Worm (Caenorhabditis elegans) whole organism, L1 larva: ENCODE results near the gene grl-8.
A peak's percentile ranks its signal among the peaks of the same experiment; 100 is the strongest.

Experiments
- C34B4.2 ChIP-seq: sonication (generic microtip); optimal IDR thresholded peaks from 2 replicates; lab custom pipeline; 2017; ENCODE audit warnings: mild to moderate bottlenecking, missing genetic modification characterization, missing compliant biosample characterization
- Y116A8C.19 ChIP-seq: sonication (generic microtip); optimal IDR thresholded peaks from 2 replicates; lab custom pipeline; 2016; ENCODE audit warnings: missing compliant biosample characterization, missing genetic modification characterization, borderline replicate concordance
- aha-1 ChIP-seq: fragments of 150-350 bp; optimal IDR thresholded peaks from 2 replicates; lab custom pipeline; 2014; ENCODE audit warnings: missing biosample characterization, missing genetic modification characterization
- alr-1 ChIP-seq: fragments of 200-800 bp; sonication (Bioruptor generic); optimal IDR thresholded peaks from 2 replicates; lab custom pipeline; 2018; ENCODE audit warnings: borderline replicate concordance, mild to moderate bottlenecking, missing genetic modification characterization, missing compliant biosample characterization
- aly-2 ChIP-seq: fragments of 150-350 bp; optimal IDR thresholded peaks from 2 replicates; lab custom pipeline; 2014; ENCODE audit warnings: missing biosample characterization, missing genetic modification characterization
- ama-1 ChIP-seq: fragments of 150-350 bp; optimal IDR thresholded peaks from 2 replicates; lab custom pipeline; 2014
- blmp-1 ChIP-seq: fragments of 150-350 bp; optimal IDR thresholded peaks from 2 replicates; lab custom pipeline; 2014; ENCODE audit warnings: missing biosample characterization, missing genetic modification characterization
- ceh-8 ChIP-seq: fragments of 200-800 bp; sonication (Bioruptor generic); optimal IDR thresholded peaks from 2 replicates; lab custom pipeline; 2018; ENCODE audit warnings: mild to moderate bottlenecking, missing genetic modification characterization, moderate library complexity, missing compliant biosample characterization
- ceh-82 ChIP-seq, 3 experiments: fragments of 150-350 bp in 1 of 3; sonication (generic microtip) in 2 of 3; optimal IDR thresholded peaks; 2 replicates each; lab custom pipeline; 2014 to 2017; ENCODE audit warnings: missing biosample characterization in 3 of 3, missing genetic modification characterization in 3 of 3
- ceh-88 ChIP-seq: fragments of 200-800 bp; sonication (Bioruptor generic); IDR thresholded peaks from 2 replicates; pipeline ENCODE4 v1.3.6; 2022; ENCODE audit warnings: missing genetic modification characterization, missing compliant biosample characterization
- ces-1 ChIP-seq: fragments of 150-350 bp; optimal IDR thresholded peaks from 2 replicates; lab custom pipeline; 2014; ENCODE audit warnings: missing biosample characterization, missing genetic modification reagents, missing genetic modification characterization
- dpl-1 ChIP-seq, 3 experiments: fragments of 150-350 bp in 2 of 3; sonication (generic microtip) in 1 of 3; optimal IDR thresholded peaks; 2 replicates each; lab custom pipeline; 2014 to 2017; ENCODE audit warnings: missing biosample characterization in 3 of 3, missing genetic modification characterization in 3 of 3, missing genetic modification reagents in 3 of 3
- dsc-1 ChIP-seq: sonication (generic microtip); optimal IDR thresholded peaks from 2 replicates; lab custom pipeline; 2016; ENCODE audit warnings: mild to moderate bottlenecking, missing genetic modification characterization, missing compliant biosample characterization
- efl-1 ChIP-seq, 4 experiments: fragments of 150-350 bp; optimal IDR thresholded peaks in 3 of 4; peaks in 1 of 4; 1 replicate in 1 of 4; 2 replicates in 3 of 4; lab custom pipeline; 2014; ENCODE audit warnings: missing biosample characterization in 2 of 4, missing genetic modification characterization in 2 of 4, missing genetic modification reagents in 2 of 4
- efl-3 ChIP-seq: fragments of 200-800 bp; sonication (Bioruptor generic); optimal IDR thresholded peaks from 2 replicates; lab custom pipeline; 2018; ENCODE audit warnings: mild to moderate bottlenecking, missing genetic modification characterization, missing compliant biosample characterization
- egl-27 ChIP-seq, 2 experiments: fragments of 150-350 bp in 1 of 2; sonication (generic microtip); optimal IDR thresholded peaks; 3 replicates each; lab custom pipeline; 2017 to 2018; ENCODE audit warnings: missing biosample characterization in 2 of 2, missing genetic modification characterization in 2 of 2, missing genetic modification reagents in 2 of 2
- fkh-10 ChIP-seq: sonication (generic microtip); optimal IDR thresholded peaks from 2 replicates; lab custom pipeline; 2017; ENCODE audit warnings: missing biosample characterization, missing genetic modification reagents, missing genetic modification characterization
- fos-1 ChIP-seq: fragments of 150-350 bp; optimal IDR thresholded peaks from 2 replicates; lab custom pipeline; 2014; ENCODE audit warnings: missing biosample characterization, missing genetic modification characterization
- hlh-17 ChIP-seq: fragments of 200-800 bp; sonication (Bioruptor generic); optimal IDR thresholded peaks from 2 replicates; lab custom pipeline; 2018; ENCODE audit warnings: missing genetic modification characterization, mild to moderate bottlenecking, missing compliant biosample characterization, moderate library complexity, borderline replicate concordance
- hlh-4 ChIP-seq: sonication (generic microtip); optimal IDR thresholded peaks from 2 replicates; lab custom pipeline; 2016; ENCODE audit warnings: mild to moderate bottlenecking, missing genetic modification characterization, missing compliant biosample characterization
- isw-1 ChIP-seq: fragments of 200-800 bp; sonication (Bioruptor generic); IDR thresholded peaks from 2 replicates; pipeline ENCODE4 v1.3.6; 2022; ENCODE audit warnings: missing genetic modification characterization, missing compliant biosample characterization
- jun-1 ChIP-seq: fragments of 150-350 bp; optimal IDR thresholded peaks from 2 replicates; lab custom pipeline; 2014; ENCODE audit warnings: missing biosample characterization, missing genetic modification reagents, missing genetic modification characterization
- lin-15B ChIP-seq: fragments of 150-350 bp; sonication (generic microtip); optimal IDR thresholded peaks from 3 replicates; lab custom pipeline; 2014; ENCODE audit warnings: missing biosample characterization, missing genetic modification characterization
- lin-35 ChIP-seq, 2 experiments: fragments of 150-350 bp; optimal IDR thresholded peaks; 2 replicates each; lab custom pipeline; 2014; ENCODE audit warnings: missing biosample characterization in 2 of 2, missing genetic modification characterization in 2 of 2, missing genetic modification reagents in 2 of 2
- lsy-2 ChIP-seq, 2 experiments: fragments of 150-350 bp; optimal IDR thresholded peaks; 2 replicates each; lab custom pipeline; 2014; ENCODE audit warnings: missing biosample characterization in 2 of 2, missing genetic modification characterization in 2 of 2
- mdl-1 ChIP-seq, 2 experiments: fragments of 150-350 bp; optimal IDR thresholded peaks; 2 replicates each; lab custom pipeline; 2014 to 2017; ENCODE audit warnings: missing biosample characterization in 2 of 2, missing genetic modification characterization in 2 of 2, inconsistent platforms in 1 of 2
- nhr-19 ChIP-seq: fragments of 200-800 bp; sonication (Bioruptor generic); conservative IDR thresholded peaks from 2 replicates; pipeline ENCODE4 v1.3.6; 2022; ENCODE audit warnings: missing genetic modification characterization, missing compliant biosample characterization
- nhr-20 ChIP-seq: sonication (generic microtip); optimal IDR thresholded peaks from 2 replicates; lab custom pipeline; 2016; ENCODE audit warnings: mild to moderate bottlenecking, missing genetic modification characterization, missing compliant biosample characterization
- nhr-71 ChIP-seq: sonication (generic microtip); optimal IDR thresholded peaks from 2 replicates; lab custom pipeline; 2016; ENCODE audit warnings: mild to moderate bottlenecking, missing genetic modification characterization, moderate library complexity, missing compliant biosample characterization
- nhr-76 ChIP-seq: sonication (generic microtip); optimal IDR thresholded peaks from 2 replicates; lab custom pipeline; 2017; ENCODE audit warnings: missing biosample characterization, missing genetic modification characterization
- nhr-77 ChIP-seq: fragments of 150-350 bp; optimal IDR thresholded peaks from 2 replicates; lab custom pipeline; 2014; ENCODE audit warnings: missing biosample characterization, missing genetic modification characterization
- nhr-90 ChIP-seq: sonication (generic microtip); optimal IDR thresholded peaks from 2 replicates; lab custom pipeline; 2016; ENCODE audit warnings: mild to moderate bottlenecking, missing genetic modification characterization, missing compliant biosample characterization; ENCODE audit not compliant: poor library complexity
- pag-3 ChIP-seq: sonication (generic microtip); optimal IDR thresholded peaks from 2 replicates; lab custom pipeline; 2017; ENCODE audit warnings: missing genetic modification characterization, mild to moderate bottlenecking, missing compliant biosample characterization, antibody characterized with exemption, borderline replicate concordance; ENCODE audit not compliant: insufficient read depth
- skn-1 ChIP-seq: fragments of 150-350 bp; optimal IDR thresholded peaks from 2 replicates; lab custom pipeline; 2014; ENCODE audit warnings: missing biosample characterization, missing genetic modification characterization
- snpc-4 ChIP-seq: fragments of 150-350 bp; optimal IDR thresholded peaks from 2 replicates; lab custom pipeline; 2014; ENCODE audit warnings: missing biosample characterization, missing genetic modification characterization
- snu-23 ChIP-seq: sonication (generic microtip); optimal IDR thresholded peaks from 2 replicates; lab custom pipeline; 2016; ENCODE audit warnings: missing genetic modification characterization, missing compliant biosample characterization
- sptf-1 ChIP-seq: fragments of 150-350 bp; optimal IDR thresholded peaks from 2 replicates; lab custom pipeline; 2014; ENCODE audit warnings: missing biosample characterization, missing genetic modification characterization
- swsn-7 ChIP-seq: sonication (generic microtip); optimal IDR thresholded peaks from 2 replicates; lab custom pipeline; 2016; ENCODE audit warnings: missing genetic modification characterization, missing compliant biosample characterization
- tlp-1 ChIP-seq: fragments of 150-350 bp; optimal IDR thresholded peaks from 2 replicates; lab custom pipeline; 2014; ENCODE audit warnings: missing biosample characterization, missing genetic modification characterization
- unc-130 ChIP-seq: fragments of 150-350 bp; optimal IDR thresholded peaks from 2 replicates; lab custom pipeline; 2017; ENCODE audit warnings: missing biosample characterization, missing genetic modification characterization, inconsistent platforms
- unc-30 ChIP-seq: sonication (generic microtip); optimal IDR thresholded peaks from 2 replicates; lab custom pipeline; 2017; ENCODE audit warnings: missing biosample characterization, missing genetic modification characterization
- vab-15 ChIP-seq: sonication (generic microtip); optimal IDR thresholded peaks from 2 replicates; lab custom pipeline; 2017; ENCODE audit warnings: missing genotype, mild to moderate bottlenecking, missing genetic modification characterization, missing compliant biosample characterization
- xbp-1 ChIP-seq: sonication (generic microtip); optimal IDR thresholded peaks from 2 replicates; lab custom pipeline; 2016; ENCODE audit warnings: missing genetic modification characterization, missing compliant biosample characterization
- zag-1 ChIP-seq: fragments of 150-350 bp; optimal IDR thresholded peaks from 2 replicates; lab custom pipeline; 2014; ENCODE audit warnings: missing biosample characterization, missing genetic modification characterization
- zip-4 ChIP-seq: fragments of 200-800 bp; sonication (Bioruptor generic); optimal IDR thresholded peaks from 2 replicates; lab custom pipeline; 2018; ENCODE audit warnings: mild to moderate bottlenecking, missing genetic modification characterization, moderate library complexity, missing compliant biosample characterization
- ztf-4 ChIP-seq: fragments of 150-350 bp; optimal IDR thresholded peaks from 2 replicates; lab custom pipeline; 2014; ENCODE audit warnings: missing biosample characterization, missing genetic modification characterization

Gene grl-8

DNA sequence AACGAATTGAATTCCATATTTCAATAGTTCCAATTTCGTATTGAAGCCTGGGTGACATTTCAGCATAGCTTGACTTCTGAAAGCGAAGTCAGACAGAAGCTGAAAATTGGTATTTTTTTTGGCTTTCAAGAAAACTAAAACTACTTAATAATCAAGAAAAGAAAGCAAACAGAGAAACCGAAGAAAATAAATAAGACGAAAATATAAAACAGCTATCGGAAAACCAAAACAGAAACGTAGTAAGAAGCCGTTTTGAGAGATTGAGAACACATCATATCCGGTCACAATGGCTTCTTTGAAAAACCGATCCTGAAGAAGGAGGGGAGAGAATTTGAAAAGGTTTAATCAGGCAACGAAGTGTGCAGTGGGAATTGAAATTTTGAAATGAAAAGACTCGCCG is 14.7 kb downstream of the grl-8 start, which contains the start of gene srg-30:
Gene srg-30, minus strand, starts transcription at position 101 of the 400 bp plus-strand sequence.
- TF ChIP-seq nhr-19 (GFP tag; lab: Robert Waterston, UW) (no peak), egl-27 (tag; optimal IDR thresholded peaks at IDR 0.05; lab: Kevin White, UChicago) (no peak), nhr-90 (tag; lab: Kevin White, UChicago) (no peak), fkh-10 (GFP tag; lab: Kevin White, UChicago) (no peak), ceh-82 (tag; optimal IDR thresholded peaks at IDR 0.05; lab: Kevin White, UChicago) (no peak), ceh-88 (GFP tag; lab: Robert Waterston, UW) (no peak), isw-1 (GFP tag; lab: Robert Waterston, UW) (no peak), snpc-4 (tag; lab: Kevin White, UChicago) (no peak), mdl-1 (tag; optimal IDR thresholded peaks at IDR 0.05; lab: Kevin White, UChicago) (no peak), C34B4.2 (tag; lab: Kevin White, UChicago) (no peak), efl-3 (GFP tag; lab: Kevin White, UChicago) (no peak), dsc-1 (tag; lab: Kevin White, UChicago) (no peak), zag-1 (tag; lab: Kevin White, UChicago) (no peak), aha-1 (tag; lab: Kevin White, UChicago) (no peak), nhr-76 (tag; lab: Kevin White, UChicago) (no peak)
- TF ChIP-seq, all 84 proteins: peak for 0

DNA sequence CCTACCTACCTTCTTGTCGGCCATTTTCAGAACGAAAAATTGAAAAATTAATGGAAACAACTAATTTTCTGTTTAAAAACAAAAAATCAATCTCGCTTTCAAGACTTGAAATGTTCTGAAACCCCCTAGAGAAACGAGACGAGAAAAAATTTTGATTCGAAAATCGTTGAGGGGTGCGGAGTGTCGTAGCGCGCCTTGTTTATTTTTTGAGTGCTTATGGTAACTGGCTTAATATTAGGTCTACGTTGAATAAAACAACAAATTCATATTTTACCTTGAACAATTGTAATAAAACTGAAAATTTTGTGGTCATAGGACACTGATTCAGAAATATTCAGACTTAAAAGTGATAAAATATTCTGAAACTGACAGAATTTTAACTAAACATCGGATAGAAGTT is 22.4 kb downstream of the grl-8 start, which contains the start of gene sna-1:
Gene sna-1, minus strand, starts transcription at position 218 of the 400 bp plus-strand sequence.
- TF ChIP-seq snu-23 (GFP tag; lab: Kevin White, UChicago): peak; percentile 7
- TF ChIP-seq swsn-7 (tag; lab: Kevin White, UChicago): no peak
- TF ChIP-seq efl-1 (optimal IDR thresholded peaks at IDR 0.05; lab: Kevin White, UChicago): peak in 1 of 2 experiments; percentile 6
- peak; percentile 4 to 66 for TF ChIP-seq efl-1 (GFP tag; optimal IDR thresholded peaks at IDR 0.05 in 1 of 2; lab: Kevin White, UChicago)
- TF ChIP-seq dpl-1 (GFP tag; optimal IDR thresholded peaks at IDR 0.05; lab: Kevin White, UChicago): peak in 1 of 3 experiments; percentile 24
- TF ChIP-seq lin-15B (tag; lab: Kevin White, UChicago): peak; percentile 20
- TF ChIP-seq lsy-2 (tag; optimal IDR thresholded peaks at IDR 0.05; lab: Kevin White, UChicago): peak in 1 of 2 experiments; percentile 44
- TF ChIP-seq aha-1 (tag; lab: Kevin White, UChicago): no peak
- peak in 1 of 2 experiments; percentile 33 for TF ChIP-seq lin-35 (GFP tag; optimal IDR thresholded peaks at IDR 0.05; lab: Kevin White, UChicago)
- TF ChIP-seq nhr-20 (tag; lab: Kevin White, UChicago): no peak
- TF ChIP-seq xbp-1 (tag; lab: Kevin White, UChicago): no peak

DNA sequence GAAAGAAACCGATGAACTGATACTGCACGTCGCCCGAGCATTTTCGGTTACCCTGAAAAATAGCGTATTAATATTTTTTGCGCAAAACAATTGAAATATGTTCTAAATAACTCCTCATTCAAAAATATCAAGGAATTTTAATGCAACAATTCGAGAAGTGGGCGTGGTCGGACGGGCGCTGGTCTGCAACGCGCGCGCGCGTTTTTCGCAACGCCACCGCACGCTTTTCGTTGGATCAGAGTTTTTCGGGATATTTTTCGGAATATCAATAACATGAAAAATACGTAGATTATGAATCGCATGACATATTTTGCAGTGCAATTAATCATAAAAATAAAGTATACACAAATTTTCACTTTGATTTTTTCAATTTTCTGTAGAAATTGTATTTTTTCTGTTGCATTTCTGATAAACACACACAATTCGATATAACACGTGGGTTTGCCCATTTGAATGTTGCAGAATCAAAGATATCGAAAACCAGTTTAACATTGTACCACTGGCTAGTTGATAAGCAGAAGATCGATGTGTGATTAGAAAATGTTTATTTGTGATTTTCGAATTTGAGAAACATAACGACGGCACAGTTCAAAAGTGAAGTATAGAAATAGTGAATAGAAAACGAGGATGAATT is 23.7 kb downstream of the grl-8 start, which contains the start of gene dlst-1:
Gene dlst-1, minus strand, starts transcription at position 52 of the 634 bp plus-strand sequence.
- TF ChIP-seq Y116A8C.19 (tag; lab: Kevin White, UChicago) (no peak), ztf-4 (no peak), nhr-71 (tag; lab: Kevin White, UChicago) (peak; percentile 66), zip-4 (no peak), pag-3 (tag; lab: Kevin White, UChicago) (no peak), ces-1 (GFP tag; lab: Kevin White, UChicago) (no peak), sptf-1 (tag; lab: Kevin White, UChicago) (no peak), snu-23 (GFP tag; lab: Kevin White, UChicago) (peak; percentile 65), nhr-77 (tag; lab: Kevin White, UChicago) (no peak), vab-15 (tag; lab: Kevin White, UChicago) (no peak), unc-30 (tag; lab: Kevin White, UChicago) (no peak), blmp-1 (tag; lab: Kevin White, UChicago) (peak; percentile 0), lin-35 (GFP tag; optimal IDR thresholded peaks at IDR 0.05; lab: Kevin White, UChicago) (peak in 1 of 2 experiments; percentile 17), efl-3 (GFP tag; lab: Kevin White, UChicago) (no peak), jun-1 (peak; percentile 1), ceh-8 (GFP tag; lab: Kevin White, UChicago) (no peak), ceh-82 (tag; optimal IDR thresholded peaks at IDR 0.05; lab: Kevin White, UChicago) (peak; percentile 30 to 48 (median 40)), skn-1 (tag; lab: Kevin White, UChicago) (peak; percentile 50), tlp-1 (tag; lab: Kevin White, UChicago) (no peak), fos-1 (tag; lab: Kevin White, UChicago) (no peak), C34B4.2 (tag; lab: Kevin White, UChicago) (no peak), dsc-1 (tag; lab: Kevin White, UChicago) (peak; percentile 38), alr-1 (no peak), unc-130 (tag; lab: Kevin White, UChicago) (no peak), nhr-76 (tag; lab: Kevin White, UChicago) (no peak), hlh-17 (GFP tag; lab: Kevin White, UChicago) (no peak), aly-2 (peak; percentile 22), hlh-4 (tag; lab: Kevin White, UChicago) (no peak), ama-1 (peak; percentile 27)
